Fruit fly (Drosophila melanogaster) whole organism, embryonic: ENCODE results near the gene dbo.

Experiments
- Awh ChIP-seq: fragments of 200-800 bp; sonication (Bioruptor generic); IDR thresholded peaks from 2 replicates; pipeline ENCODE4, ENCODE4 v1.3.6; 2022; ENCODE audit warnings: missing biosample characterization, missing genetic modification characterization
- B-H2 ChIP-seq: fragments of 200-800 bp; sonication (Bioruptor generic); optimal IDR thresholded peaks from 2 replicates; lab custom pipeline; 2018; ENCODE audit warnings: missing biosample characterization, mild to moderate bottlenecking, missing genetic modification characterization
- Bteb2 ChIP-seq: fragments of 200-800 bp; sonication (Bioruptor generic); optimal IDR thresholded peaks from 2 replicates; lab custom pipeline; 2016; ENCODE audit warnings: missing biosample characterization, missing genetic modification characterization
- CG10209 ChIP-seq: fragments of 200-800 bp; sonication (Bioruptor generic); optimal IDR thresholded peaks from 3 replicates; lab custom pipeline; 2017; ENCODE audit warnings: missing biosample characterization, mild to moderate bottlenecking, missing genetic modification characterization, missing genetic modification reagents
- CG10321 ChIP-seq: fragments of 200-800 bp; sonication (Bioruptor generic); IDR thresholded peaks from 2 replicates; pipeline ENCODE4 v1.3.6; 2022; ENCODE audit warnings: missing biosample characterization, missing genetic modification characterization
- CG10431 ChIP-seq: fragments of 200-800 bp; sonication (Bioruptor generic); optimal IDR thresholded peaks from 3 replicates; lab custom pipeline; 2018; ENCODE audit warnings: missing biosample characterization, mild to moderate bottlenecking, missing genetic modification characterization
- CG10543 ChIP-seq: fragments of 200-800 bp; sonication (Bioruptor generic); optimal IDR thresholded peaks from 3 replicates; lab custom pipeline; 2017; ENCODE audit warnings: missing biosample characterization, mild to moderate bottlenecking, missing genetic modification characterization, moderate library complexity
- CG10979 ChIP-seq: fragments of 200-800 bp; sonication (Bioruptor generic); optimal IDR thresholded peaks from 2 replicates; lab custom pipeline; 2018; ENCODE audit warnings: missing biosample characterization, mild to moderate bottlenecking, missing genetic modification characterization, moderate library complexity
- CG12659 ChIP-seq: fragments of 200-800 bp; sonication (Bioruptor generic); optimal IDR thresholded peaks from 3 replicates; lab custom pipeline; 2017; ENCODE audit warnings: mild to moderate bottlenecking, missing biosample characterization, missing genetic modification reagents, missing genetic modification characterization
- CG14050 ChIP-seq: fragments of 200-800 bp; sonication (Bioruptor generic); IDR thresholded peaks from 3 replicates; pipeline ENCODE4 v1.3.6; 2022; ENCODE audit warnings: missing biosample characterization, missing genetic modification characterization
- CG15514 ChIP-seq: fragments of 200-800 bp; sonication (Bioruptor generic); optimal IDR thresholded peaks from 3 replicates; lab custom pipeline; 2017; ENCODE audit warnings: missing biosample characterization, missing genetic modification characterization, mild to moderate bottlenecking, moderate library complexity, missing genetic modification reagents
- CG16779 ChIP-seq: fragments of 200-800 bp; sonication (Bioruptor generic); IDR thresholded peaks from 2 replicates; pipeline ENCODE4 v1.3.6; 2022; ENCODE audit warnings: missing biosample characterization, missing genetic modification characterization
- CG17802 ChIP-seq: fragments of 200-800 bp; sonication (Bioruptor generic); optimal IDR thresholded peaks from 2 replicates; lab custom pipeline; 2018; ENCODE audit warnings: missing biosample characterization, mild to moderate bottlenecking, missing genetic modification characterization, moderate library complexity
- CG1832 ChIP-seq: fragments of 200-800 bp; sonication (Bioruptor generic); optimal IDR thresholded peaks from 2 replicates; lab custom pipeline; 2017; ENCODE audit warnings: missing biosample characterization, mild to moderate bottlenecking, missing genetic modification characterization, inconsistent platforms
- CG32532 ChIP-seq: fragments of 200-800 bp; sonication (Bioruptor generic); IDR thresholded peaks from 2 replicates; pipeline ENCODE4 v1.3.6; 2022; ENCODE audit warnings: missing biosample characterization, missing genetic modification characterization
- CG32767 ChIP-seq: fragments of 200-800 bp; sonication (Bioruptor generic); IDR thresholded peaks from 2 replicates; pipeline ENCODE4 v1.3.6; 2022; ENCODE audit warnings: missing biosample characterization, missing genetic modification characterization
- CG4404 ChIP-seq: fragments of 200-800 bp; sonication (Bioruptor generic); IDR thresholded peaks from 2 replicates; pipeline ENCODE4 v1.3.6; 2022; ENCODE audit warnings: missing biosample characterization, missing genetic modification characterization
- CG4854 ChIP-seq: fragments of 200-800 bp; sonication (Bioruptor generic); optimal IDR thresholded peaks from 2 replicates; lab custom pipeline; 2016; ENCODE audit warnings: missing biosample characterization, missing genetic modification characterization, inconsistent platforms
- CG8388 ChIP-seq: fragments of 200-800 bp; sonication (Bioruptor generic); optimal IDR thresholded peaks from 2 replicates; lab custom pipeline; 2019; ENCODE audit warnings: missing biosample characterization, mild to moderate bottlenecking, missing genetic modification characterization, moderate library complexity
- CHES-1-like ChIP-seq: fragments of 200-800 bp; sonication (Bioruptor generic); optimal IDR thresholded peaks from 2 replicates; lab custom pipeline; 2016; ENCODE audit warnings: missing biosample characterization, missing genetic modification characterization
- Dip2 ChIP-seq: fragments of 200-800 bp; sonication (Bioruptor generic); IDR thresholded peaks from 2 replicates; pipeline ENCODE4 v1.3.6; 2022; ENCODE audit warnings: missing biosample characterization, missing genetic modification characterization
- Dref ChIP-seq: fragments of 200-800 bp; sonication (Bioruptor generic); IDR thresholded peaks from 2 replicates; pipeline ENCODE4 v1.3.6; 2022; ENCODE audit warnings: missing biosample characterization, missing genetic modification characterization
- Drgx ChIP-seq: fragments of 200-800 bp; sonication (Bioruptor generic); IDR thresholded peaks from 2 replicates; pipeline ENCODE4 v1.3.6; 2022; ENCODE audit warnings: missing biosample characterization, missing genetic modification characterization
- Hmx ChIP-seq: fragments of 200-800 bp; sonication (Bioruptor generic); optimal IDR thresholded peaks from 2 replicates; lab custom pipeline; 2016; ENCODE audit warnings: missing biosample characterization, missing genetic modification characterization
- Hr3 ChIP-seq: fragments of 200-800 bp; sonication (Bioruptor generic); optimal IDR thresholded peaks from 3 replicates; lab custom pipeline; 2016; ENCODE audit warnings: missing biosample characterization, missing genetic modification characterization
- Hr51 ChIP-seq, 2 experiments: fragments of 200-800 bp; sonication (Bioruptor generic); optimal IDR thresholded peaks; 2 replicates in 1 of 2; 3 replicates in 1 of 2; lab custom pipeline; 2016 to 2018; ENCODE audit warnings: missing biosample characterization in 2 of 2, missing genetic modification characterization in 2 of 2, mild to moderate bottlenecking in 1 of 2, moderate library complexity in 1 of 2
- Lim3 ChIP-seq: fragments of 200-800 bp; sonication (Bioruptor generic); IDR thresholded peaks from 2 replicates; pipeline ENCODE4 v1.3.6; 2022; ENCODE audit warnings: missing biosample characterization, missing genetic modification characterization
- Mad ChIP-seq: fragments of 200-800 bp; sonication (Bioruptor generic); optimal IDR thresholded peaks from 2 replicates; lab custom pipeline; 2016; ENCODE audit warnings: missing biosample characterization, missing genetic modification characterization
- NFAT ChIP-seq: fragments of 200-800 bp; sonication (Bioruptor generic); IDR thresholded peaks from 2 replicates; pipeline ENCODE4 v1.3.6; 2022; ENCODE audit warnings: missing biosample characterization, missing genetic modification characterization
- NK7.1 ChIP-seq: fragments of 200-800 bp; sonication (Bioruptor generic); optimal IDR thresholded peaks from 3 replicates; lab custom pipeline; 2016; ENCODE audit warnings: missing biosample characterization, missing genetic modification characterization
- NfI ChIP-seq: fragments of 200-800 bp; sonication (Bioruptor generic); optimal IDR thresholded peaks from 3 replicates; lab custom pipeline; 2018; ENCODE audit warnings: missing biosample characterization, mild to moderate bottlenecking, missing genetic modification characterization, moderate library complexity
- Poxn ChIP-seq: fragments of 200-800 bp; sonication (Bioruptor generic); IDR thresholded peaks from 2 replicates; pipeline ENCODE4 v1.3.6; 2022; ENCODE audit warnings: missing biosample characterization, missing genetic modification characterization
- Sry-β ChIP-seq: fragments of 200-800 bp; sonication (Bioruptor generic); optimal IDR thresholded peaks from 2 replicates; lab custom pipeline; 2018; ENCODE audit warnings: missing biosample characterization, mild to moderate bottlenecking, missing genetic modification characterization, moderate library complexity
- Usf ChIP-seq: fragments of 200-800 bp; sonication (Bioruptor generic); optimal IDR thresholded peaks from 2 replicates; lab custom pipeline; 2017; ENCODE audit warnings: missing genotype, missing biosample characterization, missing genetic modification characterization
- cg ChIP-seq: fragments of 200-800 bp; sonication (Bioruptor generic); optimal IDR thresholded peaks from 3 replicates; lab custom pipeline; 2019; ENCODE audit warnings: missing biosample characterization, mild to moderate bottlenecking, missing genetic modification characterization, moderate library complexity
- chif ChIP-seq, 2 experiments: fragments of 200-800 bp; sonication (Bioruptor generic); optimal IDR thresholded peaks; 3 replicates each; lab custom pipeline; 2016; ENCODE audit warnings: missing biosample characterization in 2 of 2, missing genetic modification characterization in 2 of 2
- da ChIP-seq: fragments of 200-800 bp; sonication (Bioruptor generic); optimal IDR thresholded peaks from 2 replicates; lab custom pipeline; 2016; ENCODE audit warnings: missing biosample characterization, missing genetic modification characterization
- dysf ChIP-seq: fragments of 200-800 bp; sonication (Bioruptor generic); IDR thresholded peaks from 3 replicates; pipeline ENCODE4 v1.3.6; 2022; ENCODE audit warnings: missing biosample characterization, missing genetic modification characterization
- eyg ChIP-seq: fragments of 200-800 bp; sonication (Bioruptor generic); optimal IDR thresholded peaks from 3 replicates; lab custom pipeline; 2016; ENCODE audit warnings: missing biosample characterization, missing genetic modification characterization
- gt ChIP-seq: fragments of 200-800 bp; sonication (Bioruptor generic); IDR thresholded peaks from 2 replicates; pipeline ENCODE4 v1.3.6; 2022; ENCODE audit warnings: missing biosample characterization, missing genetic modification characterization
- hkb ChIP-seq, 2 experiments: fragments of 200-800 bp in 1 of 2; fragments of >200 bp in 1 of 2; sonication (Bioruptor generic) in 1 of 2; IDR thresholded peaks in 1 of 2; optimal IDR thresholded peaks in 1 of 2; 2 replicates each; pipeline versions ENCODE4 v1.3.6 to Lab custom; 2017 to 2022; ENCODE audit warnings: missing biosample characterization in 1 of 2, missing genetic modification characterization in 1 of 2
- knrl ChIP-seq: fragments of 200-800 bp; sonication (Bioruptor generic); IDR thresholded peaks from 3 replicates; pipeline ENCODE4 v1.3.6; 2022; ENCODE audit warnings: missing biosample characterization, missing genetic modification characterization; ENCODE audit not compliant: partially characterized antibody
- phol ChIP-seq: fragments of 200-800 bp; sonication (Bioruptor generic); optimal IDR thresholded peaks from 3 replicates; lab custom pipeline; 2018; ENCODE audit warnings: missing biosample characterization, mild to moderate bottlenecking, missing genetic modification characterization, moderate library complexity
- sima ChIP-seq: fragments of 200-800 bp; sonication (Bioruptor generic); optimal IDR thresholded peaks from 2 replicates; lab custom pipeline; 2016; ENCODE audit warnings: missing biosample characterization, missing genetic modification characterization
- sna ChIP-seq: fragments of 200-800 bp; sonication (Bioruptor generic); IDR thresholded peaks from 2 replicates; pipeline ENCODE4 v1.3.6; 2022; ENCODE audit warnings: missing biosample characterization, missing genetic modification characterization; ENCODE audit not compliant: partially characterized antibody
- sqz ChIP-seq: fragments of 200-800 bp; sonication (Bioruptor generic); optimal IDR thresholded peaks from 3 replicates; lab custom pipeline; 2018; ENCODE audit warnings: missing biosample characterization, mild to moderate bottlenecking, missing genetic modification characterization
- stwl ChIP-seq: fragments of 200-800 bp; sonication (Bioruptor generic); optimal IDR thresholded peaks from 3 replicates; lab custom pipeline; 2018; ENCODE audit warnings: missing biosample characterization, mild to moderate bottlenecking, missing genetic modification characterization, moderate library complexity
- ttk ChIP-seq: fragments of 200-800 bp; sonication (Bioruptor generic); IDR thresholded peaks from 2 replicates; pipeline ENCODE4 v2.1.2; 2022; ENCODE audit warnings: missing biosample characterization, missing genetic modification characterization
- tup ChIP-seq: fragments of 200-800 bp; sonication (Bioruptor generic); optimal IDR thresholded peaks from 2 replicates; lab custom pipeline; 2016; ENCODE audit warnings: missing biosample characterization, mild to moderate bottlenecking, missing genetic modification characterization, moderate library complexity
- vnd ChIP-seq: fragments of 200-800 bp; sonication (Bioruptor generic); IDR thresholded peaks from 3 replicates; pipeline ENCODE4 v1.3.6; 2022; ENCODE audit warnings: missing biosample characterization, missing genetic modification characterization; ENCODE audit not compliant: partially characterized antibody

dbo gene

dm6 chr3L:15794311-15794710 is 32.4 kb upstream of the dbo start (continued):
- TF ChIP-seq CG10209 (GFP tag; lab: Kevin White, UChicago), result peak; percentile 37
- TF ChIP-seq gt (GFP tag; lab: Robert Waterston, UW), result no peak
- TF ChIP-seq CG32767, result peak; percentile 52; the same call in 1 of the 2 replicates
- TF ChIP-seq Hmx, result no peak
- no peak for TF ChIP-seq Dref (GFP tag; lab: Robert Waterston, UW)
- TF ChIP-seq cg (GFP tag; lab: Kevin White, UChicago), result no peak
- no peak for TF ChIP-seq CG10321
- no peak for TF ChIP-seq ttk (GFP tag; lab: Robert Waterston, UW)
- no peak for TF ChIP-seq Lim3 (GFP tag; lab: Robert Waterston, UW)
- TF ChIP-seq CG4404, result peak; percentile 84
- TF ChIP-seq tup (GFP tag; lab: Kevin White, UChicago), result peak; percentile 12
- TF ChIP-seq CG8388 (GFP tag; lab: Kevin White, UChicago), result peak; percentile 45
- no peak for TF ChIP-seq NK7.1
- no peak for TF ChIP-seq B-H2
- no peak for TF ChIP-seq NFAT (GFP tag; lab: Robert Waterston, UW)
- TF ChIP-seq CG10979, result peak; percentile 53
- TF ChIP-seq CG15514 (GFP tag; lab: Kevin White, UChicago), result no peak
- TF ChIP-seq CG10431 (GFP tag; lab: Kevin White, UChicago), result no peak
- TF ChIP-seq hkb (optimal IDR thresholded peaks at IDR 0.05; lab: Kevin White, UChicago), result no peak
- TF ChIP-seq hkb (GFP tag; IDR thresholded peaks at IDR 0.05; lab: Robert Waterston, UW), result peak; percentile 37; the same call in 1 of the 2 replicates
- no peak for TF ChIP-seq vnd (GFP tag; lab: Robert Waterston, UW)
- no peak for TF ChIP-seq eyg (GFP tag; lab: Kevin White, UChicago)
- TF ChIP-seq dysf (GFP tag; lab: Robert Waterston, UW), result 0 out of 3 replicates have a peak, but pooled peaks have one; percentile 28
- no peak for TF ChIP-seq stwl (tag; lab: Kevin White, UChicago)
- peak; percentile 44 for TF ChIP-seq CG32532 (GFP tag; lab: Robert Waterston, UW)
- TF ChIP-seq sqz (GFP tag; lab: Kevin White, UChicago), result no peak
- TF ChIP-seq CG16779 (GFP tag; lab: Robert Waterston, UW), result no peak
- TF ChIP-seq CG4854 (GFP tag; lab: Kevin White, UChicago), result no peak
- TF ChIP-seq CG12659 (GFP tag; lab: Kevin White, UChicago), result no peak
- no peak for TF ChIP-seq da (GFP tag; lab: Kevin White, UChicago)
- TF ChIP-seq Hr51 (GFP tag; optimal IDR thresholded peaks at IDR 0.05; lab: Kevin White, UChicago), result peak in 1 of 2 experiments; percentile 39
- TF ChIP-seq Sry-β (GFP tag; lab: Kevin White, UChicago), result no peak
- no peak for TF ChIP-seq phol
- TF ChIP-seq sna (GFP tag; lab: Robert Waterston, UW), result no peak
- no peak for TF ChIP-seq Drgx
- no peak for TF ChIP-seq Poxn (GFP tag; lab: Robert Waterston, UW)
- no peak for TF ChIP-seq sima
- TF ChIP-seq CG14050, result 0 out of 3 replicates have a peak, but pooled peaks have one; percentile 9
- no peak for TF ChIP-seq Bteb2 (GFP tag; lab: Kevin White, UChicago)
- TF ChIP-seq CG17802, result no peak
- no peak for TF ChIP-seq Usf (GFP tag; lab: Kevin White, UChicago)
- TF ChIP-seq Awh (GFP tag; lab: Robert Waterston, UW), result no peak
- no peak for TF ChIP-seq CG1832
- no peak for TF ChIP-seq NfI
- TF ChIP-seq knrl (GFP tag; lab: Robert Waterston, UW), result no peak
- peak; percentile 3 for TF ChIP-seq Hr3 (GFP tag; lab: Kevin White, UChicago)
- TF ChIP-seq CG10543 (GFP tag; lab: Kevin White, UChicago), result no peak
- TF ChIP-seq Dip2 (GFP tag; lab: Robert Waterston, UW), result no peak
- peak; percentile 31 for TF ChIP-seq Mad (GFP tag; lab: Kevin White, UChicago)
- no peak for TF ChIP-seq CHES-1-like
- peak; percentile 26 to 68 for TF ChIP-seq chif (GFP tag; optimal IDR thresholded peaks at IDR 0.05; lab: Kevin White, UChicago)
